Worm (Caenorhabditis elegans) whole organism, mixed stage, embryonic: Measurements from ENCODE around the gene gar-1.
A peak's percentile ranks its signal among the peaks of the same experiment; 100 is the strongest.

Experiments
- bed-3 ChIP-seq: fragments of 200-800 bp; sonication (Bioruptor generic); optimal IDR thresholded peaks from 3 replicates; lab custom pipeline; 2018; ENCODE audit warnings: mild to moderate bottlenecking, missing genetic modification characterization, moderate library complexity, missing compliant biosample characterization
- ceh-39 ChIP-seq: fragments of 150-350 bp; optimal IDR thresholded peaks from 2 replicates; lab custom pipeline; 2014; ENCODE audit warnings: missing biosample characterization, missing genetic modification characterization
- ceh-43 ChIP-seq: fragments of 200-800 bp; sonication (Bioruptor generic); optimal IDR thresholded peaks from 2 replicates; lab custom pipeline; 2018; ENCODE audit warnings: mild to moderate bottlenecking, missing genetic modification characterization, moderate library complexity, missing compliant biosample characterization
- ceh-83 ChIP-seq: fragments of 200-800 bp; sonication (Bioruptor generic); optimal IDR thresholded peaks from 2 replicates; lab custom pipeline; 2018; ENCODE audit warnings: mild to moderate bottlenecking, missing genetic modification characterization, missing compliant biosample characterization
- ces-1 ChIP-seq: fragments of 150-350 bp; optimal IDR thresholded peaks from 2 replicates; lab custom pipeline; 2014; ENCODE audit warnings: missing biosample characterization, missing genetic modification reagents, missing genetic modification characterization
- cnd-1 ChIP-seq: fragments of 200-800 bp; sonication (Bioruptor generic); optimal IDR thresholded peaks from 2 replicates; lab custom pipeline; 2018; ENCODE audit warnings: mild to moderate bottlenecking, missing genetic modification characterization, missing compliant biosample characterization
- drap-1 ChIP-seq: fragments of 200-800 bp; sonication (Bioruptor generic); optimal IDR thresholded peaks from 3 replicates; lab custom pipeline; 2018; ENCODE audit warnings: mild to moderate bottlenecking, missing genetic modification characterization, missing compliant biosample characterization
- elt-1 ChIP-seq: sonication (generic microtip); optimal IDR thresholded peaks from 2 replicates; lab custom pipeline; 2017; ENCODE audit warnings: missing genetic modification characterization, mild to moderate bottlenecking, missing compliant biosample characterization, antibody characterized with exemption, moderate library complexity, borderline replicate concordance; ENCODE audit not compliant: insufficient read depth
- elt-3 ChIP-seq: fragments of 150-350 bp; optimal IDR thresholded peaks from 2 replicates; lab custom pipeline; 2014; ENCODE audit warnings: missing biosample characterization, missing genetic modification characterization
- ham-2 ChIP-seq: fragments of 200-800 bp; sonication (Bioruptor generic); optimal IDR thresholded peaks from 2 replicates; lab custom pipeline; 2018; ENCODE audit warnings: mild to moderate bottlenecking, missing genetic modification characterization, missing compliant biosample characterization
- hlh-1 ChIP-seq: fragments of 150-350 bp; optimal IDR thresholded peaks from 2 replicates; lab custom pipeline; 2014; ENCODE audit warnings: missing biosample characterization, missing genetic modification reagents, missing genetic modification characterization
- lin-13 ChIP-seq: fragments of 150-350 bp; optimal IDR thresholded peaks from 2 replicates; lab custom pipeline; 2014; ENCODE audit warnings: missing biosample characterization, missing genetic modification characterization
- lsy-2 ChIP-seq: fragments of 150-350 bp; optimal IDR thresholded peaks from 2 replicates; lab custom pipeline; 2014; ENCODE audit warnings: missing biosample characterization, missing genetic modification characterization
- mab-5 ChIP-seq: fragments of 150-350 bp; optimal IDR thresholded peaks from 2 replicates; lab custom pipeline; 2014; ENCODE audit warnings: missing biosample characterization, missing genetic modification characterization
- mep-1 ChIP-seq: fragments of 150-350 bp; optimal IDR thresholded peaks from 2 replicates; lab custom pipeline; 2017; ENCODE audit warnings: missing biosample characterization, missing genetic modification reagents, missing genetic modification characterization, inconsistent platforms
- mls-2 ChIP-seq: sonication (generic microtip); optimal IDR thresholded peaks from 2 replicates; lab custom pipeline; 2016; ENCODE audit warnings: mild to moderate bottlenecking, missing genetic modification characterization, moderate library complexity, missing compliant biosample characterization
- nhr-12 ChIP-seq: fragments of 150-350 bp; optimal IDR thresholded peaks from 2 replicates; lab custom pipeline; 2014; ENCODE audit warnings: missing biosample characterization, missing genetic modification characterization
- nhr-2 ChIP-seq: fragments of 150-350 bp; optimal IDR thresholded peaks from 2 replicates; lab custom pipeline; 2014; ENCODE audit warnings: missing biosample characterization, missing genetic modification characterization
- nhr-237 ChIP-seq: fragments of 150-350 bp; optimal IDR thresholded peaks from 2 replicates; lab custom pipeline; 2014; ENCODE audit warnings: missing biosample characterization, missing genetic modification characterization
- nhr-28 ChIP-seq: fragments of 150-350 bp; optimal IDR thresholded peaks from 2 replicates; lab custom pipeline; 2014; ENCODE audit warnings: missing biosample characterization, missing genetic modification characterization
- nhr-76 ChIP-seq: sonication (generic microtip); optimal IDR thresholded peaks from 2 replicates; lab custom pipeline; 2017; ENCODE audit warnings: missing biosample characterization, missing genetic modification characterization
- pha-4 ChIP-seq: fragments of 150-350 bp; optimal IDR thresholded peaks from 2 replicates; lab custom pipeline; 2018; ENCODE audit warnings: missing biosample characterization, missing genetic modification reagents, missing genetic modification characterization
- sem-2 ChIP-seq: fragments of 200-800 bp; sonication (Bioruptor generic); optimal IDR thresholded peaks from 2 replicates; lab custom pipeline; 2018; ENCODE audit warnings: mild to moderate bottlenecking, missing genetic modification characterization, missing compliant biosample characterization
- snpc-4 ChIP-seq: fragments of 150-350 bp; optimal IDR thresholded peaks from 2 replicates; lab custom pipeline; 2014; ENCODE audit warnings: missing biosample characterization, missing genetic modification characterization
- sptf-1 ChIP-seq: sonication (generic microtip); optimal IDR thresholded peaks from 2 replicates; lab custom pipeline; 2017; ENCODE audit warnings: mild to moderate bottlenecking, missing genetic modification characterization, moderate library complexity, missing compliant biosample characterization
- unc-120 ChIP-seq: sonication (generic microtip); optimal IDR thresholded peaks from 2 replicates; lab custom pipeline; 2017; ENCODE audit warnings: missing genetic modification characterization, missing compliant biosample characterization; ENCODE audit not compliant: poor library complexity, severe bottlenecking
- unc-39 ChIP-seq: fragments of 150-350 bp; optimal IDR thresholded peaks from 2 replicates; lab custom pipeline; 2014; ENCODE audit warnings: missing biosample characterization, missing genetic modification characterization
- unc-62 ChIP-seq: fragments of 150-350 bp; optimal IDR thresholded peaks from 2 replicates; lab custom pipeline; 2014; ENCODE audit warnings: missing biosample characterization, missing genetic modification reagents, missing genetic modification characterization
- zip-8 ChIP-seq: fragments of 150-350 bp; optimal IDR thresholded peaks from 2 replicates; lab custom pipeline; 2014; ENCODE audit warnings: missing biosample characterization, missing genetic modification characterization

gar-1 gene

ce11 chrX:6505008-6505407 lies 20.3 kb upstream of the gar-1 start, which contains the start of gene cdf-1:
TSS of gene cdf-1 (minus strand) at chrX:6505143.
- TF ChIP-seq mep-1 (tag; lab: Kevin White, UChicago) = peak; percentile 22
- no peak for TF ChIP-seq nhr-76 (tag; lab: Kevin White, UChicago)
- TF ChIP-seq nhr-237 = no peak
- TF ChIP-seq ces-1 (GFP tag; lab: Kevin White, UChicago) = peak; percentile 29
- TF ChIP-seq snpc-4 (tag; lab: Kevin White, UChicago) = no peak
- TF ChIP-seq drap-1 (GFP tag; lab: Kevin White, UChicago) = peak; percentile 23
- no peak for TF ChIP-seq bed-3 (GFP tag; lab: Kevin White, UChicago)
- peak; percentile 42 for TF ChIP-seq sptf-1 (tag; lab: Kevin White, UChicago)
- TF ChIP-seq, all 35 proteins: peak for 4

- TF ChIP-seq unc-39 (no peak), lin-13 (tag; lab: Kevin White, UChicago) (no peak), nhr-76 (tag; lab: Kevin White, UChicago) (no peak), drap-1 (GFP tag; lab: Kevin White, UChicago) (no peak), elt-3 (tag; lab: Kevin White, UChicago) (no peak), ham-2 (GFP tag; lab: Kevin White, UChicago) (no peak), ceh-83 (GFP tag; lab: Kevin White, UChicago) (no peak), pha-4 (tag; lab: Kevin White, UChicago) (no peak), lsy-2 (tag; lab: Kevin White, UChicago) (no peak), nhr-237 (no peak)
- TF ChIP-seq, all 35 proteins: peak for 0
Observed at ce11 chrX:6503148-6503547, 18.5 kb upstream of the gar-1 start.

ce11 chrX:6499736-6500135 lies 15.1 kb upstream of the gar-1 start, which contains the start of gene actl-1:
TSS of gene actl-1 (minus strand) at chrX:6499836.
- TF ChIP-seq nhr-12 (tag; lab: Kevin White, UChicago) (no peak), lsy-2 (tag; lab: Kevin White, UChicago) (no peak), sem-2 (GFP tag; lab: Kevin White, UChicago) (no peak), ces-1 (GFP tag; lab: Kevin White, UChicago) (no peak), unc-39 (no peak), cnd-1 (tag; lab: Kevin White, UChicago) (no peak), elt-1 (tag; lab: Kevin White, UChicago) (no peak), snpc-4 (tag; lab: Kevin White, UChicago) (no peak), bed-3 (GFP tag; lab: Kevin White, UChicago) (no peak), ham-2 (GFP tag; lab: Kevin White, UChicago) (no peak), nhr-237 (no peak), nhr-28 (tag; lab: Kevin White, UChicago) (no peak), nhr-2 (no peak), nhr-76 (tag; lab: Kevin White, UChicago) (no peak), hlh-1 (tag; lab: Kevin White, UChicago) (no peak), elt-3 (tag; lab: Kevin White, UChicago) (no peak), ceh-83 (GFP tag; lab: Kevin White, UChicago) (no peak), zip-8 (tag; lab: Kevin White, UChicago) (no peak)

ce11 chrX:6476540-6476939 lies 8.1 kb downstream of the gar-1 start, which contains the start of gene C15B12.1:
TSS of gene C15B12.1 (plus strand) at chrX:6476810.
- TF ChIP-seq ceh-83 (GFP tag; lab: Kevin White, UChicago) = no peak
- TF ChIP-seq ham-2 (GFP tag; lab: Kevin White, UChicago) = no peak
- no peak for TF ChIP-seq ceh-39 (tag; lab: Kevin White, UChicago)
- no peak for TF ChIP-seq nhr-76 (tag; lab: Kevin White, UChicago)
- no peak for TF ChIP-seq mab-5 (tag; lab: Kevin White, UChicago)
- no peak for TF ChIP-seq elt-1 (tag; lab: Kevin White, UChicago)
- TF ChIP-seq cnd-1 (tag; lab: Kevin White, UChicago) = no peak
- TF ChIP-seq pha-4 (tag; lab: Kevin White, UChicago) = no peak
- TF ChIP-seq unc-120 (tag; lab: Kevin White, UChicago) = no peak
- TF ChIP-seq snpc-4 (tag; lab: Kevin White, UChicago) = no peak
- no peak for TF ChIP-seq nhr-237
- TF ChIP-seq unc-62 (GFP tag; lab: Kevin White, UChicago) = no peak
- no peak for TF ChIP-seq hlh-1 (tag; lab: Kevin White, UChicago)
- TF ChIP-seq ceh-43 = no peak
- TF ChIP-seq mls-2 (tag; lab: Kevin White, UChicago) = no peak
- no peak for TF ChIP-seq nhr-28 (tag; lab: Kevin White, UChicago)
- no peak for TF ChIP-seq mep-1 (tag; lab: Kevin White, UChicago)
- no peak for TF ChIP-seq sptf-1 (tag; lab: Kevin White, UChicago)
